Fruit fly (Drosophila melanogaster): ENCODE measurements around the gene CG3156.

- no peak for TF ChIP-seq CG7928 (GFP tag; optimal IDR thresholded peaks at IDR 0.05)
- no peak for TF ChIP-seq CG7556 (GFP tag; optimal IDR thresholded peaks at IDR 0.05)
- TF ChIP-seq bowl (GFP tag; IDR thresholded peaks at IDR 0.05) = no peak
- TF ChIP-seq ERR (GFP tag; optimal IDR thresholded peaks at IDR 0.05) = no peak
- no peak for TF ChIP-seq CG30431 (GFP tag; optimal IDR thresholded peaks at IDR 0.05)
- no peak for TF ChIP-seq br (optimal IDR thresholded peaks at IDR 0.05)
Observed at dm6 chrX:487517-487957, at the start of gene CG3156, which contains the start of gene CG18273.

Data from whole organism, embryonic.